Worm (Caenorhabditis elegans) whole organism, late embryonic: Measurements from ENCODE around the gene acdh-13.

Experiments
- che-1 ChIP-seq: sonication (generic microtip); optimal IDR thresholded peaks from 2 replicates; lab custom pipeline; 2016; ENCODE audit warnings: mild to moderate bottlenecking, missing genetic modification characterization, missing compliant biosample characterization
- nfya-1 ChIP-seq: sonication (generic microtip); optimal IDR thresholded peaks from 2 replicates; lab custom pipeline; 2017; ENCODE audit warnings: missing genetic modification characterization, mild to moderate bottlenecking, missing compliant biosample characterization, antibody characterized with exemption, moderate library complexity
- odd-2 ChIP-seq: sonication (generic microtip); optimal IDR thresholded peaks from 2 replicates; lab custom pipeline; 2017; ENCODE audit warnings: antibody characterized with exemption, mild to moderate bottlenecking, missing genetic modification characterization, missing compliant biosample characterization
- unc-42 ChIP-seq: sonication (generic microtip); optimal IDR thresholded peaks from 2 replicates; lab custom pipeline; 2016; ENCODE audit warnings: missing genotype, missing genetic modification characterization, missing compliant biosample characterization

DNA sequence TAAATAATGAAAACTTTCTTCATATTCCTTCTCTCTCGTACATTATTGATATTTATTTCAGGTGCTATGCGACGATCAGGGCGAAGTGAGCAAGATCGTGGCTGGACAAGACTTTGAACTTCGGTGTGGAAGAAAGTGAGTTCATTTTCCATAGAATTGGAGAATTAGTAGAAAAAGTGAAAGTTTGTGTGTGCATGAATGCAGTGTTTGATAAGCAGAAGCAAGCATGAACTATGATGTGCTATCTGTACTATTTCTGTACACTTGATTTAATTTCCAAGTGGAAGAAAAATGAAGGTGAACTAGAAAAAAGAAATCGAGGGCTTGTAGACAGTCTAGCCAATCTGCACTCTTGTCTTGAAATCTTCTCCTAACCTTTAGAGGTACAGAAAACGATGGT is 33.4 kb upstream of the acdh-13 start:
- TF ChIP-seq unc-42 (no peak), nfya-1 (tag; lab: Kevin White, UChicago) (no peak), che-1 (tag; lab: Kevin White, UChicago) (no peak), odd-2 (no peak)
